Fruit fly (Drosophila melanogaster): ENCODE results near the gene Act88F.

DNA sequence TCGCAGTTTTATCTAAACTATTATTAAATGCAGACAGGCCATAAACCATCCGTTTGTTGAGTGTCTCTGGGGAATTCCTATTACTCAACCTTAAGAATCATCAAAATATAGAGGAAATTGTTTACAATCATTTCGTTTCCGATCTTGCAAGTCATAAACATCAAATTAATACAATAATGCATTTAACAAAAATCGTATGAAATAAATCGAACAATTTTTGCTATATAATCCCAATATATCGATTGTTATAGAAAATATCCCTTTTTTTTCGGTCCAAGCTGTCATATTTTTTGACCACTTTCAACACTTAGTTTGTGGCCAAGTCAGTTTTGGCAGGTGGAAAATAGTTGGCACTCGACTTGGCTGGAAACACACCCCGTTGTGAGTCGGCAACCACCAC is 41.8 kb downstream of the Act88F start, which contains the start of gene B9d1:
- TF ChIP-seq Clk (GFP tag; optimal IDR thresholded peaks at IDR 0.05) = no peak
- no peak for TF ChIP-seq ovo (GFP tag; optimal IDR thresholded peaks at IDR 0.05)
